Fruit fly (Drosophila melanogaster) whole organism, embryonic: ENCODE measurements around the gene sloth1.

Experiments
- BtbVII ChIP-seq: fragments of 200-800 bp; sonication (Bioruptor generic); optimal IDR thresholded peaks from 3 replicates; lab custom pipeline; 2017; ENCODE audit warnings: missing biosample characterization, mild to moderate bottlenecking, missing genetic modification characterization
- CG10209 ChIP-seq: fragments of 200-800 bp; sonication (Bioruptor generic); optimal IDR thresholded peaks from 3 replicates; lab custom pipeline; 2017; ENCODE audit warnings: missing biosample characterization, mild to moderate bottlenecking, missing genetic modification characterization, missing genetic modification reagents
- CG11456 ChIP-seq: fragments of 200-800 bp; sonication (Bioruptor generic); IDR thresholded peaks from 3 replicates; pipeline ENCODE4 v1.3.6; 2022; ENCODE audit warnings: missing biosample characterization, missing genetic modification characterization
- CG11695 ChIP-seq: fragments of 200-800 bp; sonication (Bioruptor generic); IDR thresholded peaks from 3 replicates; pipeline ENCODE4 v1.3.6; 2022; ENCODE audit warnings: missing biosample characterization, missing genetic modification characterization
- CG12155 ChIP-seq: fragments of 200-800 bp; sonication (Bioruptor generic); optimal IDR thresholded peaks from 3 replicates; lab custom pipeline; 2016; ENCODE audit warnings: missing biosample characterization, missing genetic modification characterization
- CG12769 ChIP-seq: fragments of 200-800 bp; sonication (Bioruptor generic); optimal IDR thresholded peaks from 2 replicates; lab custom pipeline; 2019; ENCODE audit warnings: missing biosample characterization, mild to moderate bottlenecking, missing genetic modification characterization, moderate library complexity
- CG13424 ChIP-seq: fragments of 200-800 bp; sonication (Bioruptor generic); optimal IDR thresholded peaks from 2 replicates; lab custom pipeline; 2019; ENCODE audit warnings: missing biosample characterization, mild to moderate bottlenecking, missing genetic modification characterization, moderate library complexity
- CG13624 ChIP-seq: fragments of 200-800 bp; sonication (Bioruptor generic); optimal IDR thresholded peaks from 2 replicates; lab custom pipeline; 2016; ENCODE audit warnings: missing biosample characterization, missing genetic modification characterization
- CG14014 ChIP-seq: fragments of 200-800 bp; sonication (Bioruptor generic); IDR thresholded peaks from 2 replicates; pipeline ENCODE4 v1.3.6; 2022; ENCODE audit warnings: missing biosample characterization, missing genetic modification characterization
- CG14441 ChIP-seq: fragments of 200-800 bp; sonication (Bioruptor generic); IDR thresholded peaks from 2 replicates; pipeline ENCODE4 v1.3.6; 2022; ENCODE audit warnings: missing biosample characterization, missing genetic modification characterization
- CG1603 ChIP-seq: fragments of 200-800 bp; sonication (Bioruptor generic); optimal IDR thresholded peaks from 2 replicates; lab custom pipeline; 2019; ENCODE audit warnings: missing biosample characterization, mild to moderate bottlenecking, missing genetic modification characterization, moderate library complexity
- CG1647 ChIP-seq: fragments of 200-800 bp; sonication (Bioruptor generic); optimal IDR thresholded peaks from 3 replicates; lab custom pipeline; 2016; ENCODE audit warnings: missing biosample characterization, missing genetic modification characterization
- CG17361 ChIP-seq: fragments of 200-800 bp; sonication (Bioruptor generic); IDR thresholded peaks from 3 replicates; pipeline ENCODE4 v1.3.6; 2022; ENCODE audit warnings: missing biosample characterization, missing genetic modification characterization
- CG1792 ChIP-seq: fragments of 200-800 bp; sonication (Bioruptor generic); optimal IDR thresholded peaks from 2 replicates; lab custom pipeline; 2016; ENCODE audit warnings: missing biosample characterization, missing genetic modification characterization
- CG31365 ChIP-seq: fragments of 200-800 bp; sonication (Bioruptor generic); optimal IDR thresholded peaks from 2 replicates; lab custom pipeline; 2018; ENCODE audit warnings: missing biosample characterization, mild to moderate bottlenecking, missing genetic modification characterization
- CG32767 ChIP-seq: fragments of 200-800 bp; sonication (Bioruptor generic); IDR thresholded peaks from 2 replicates; pipeline ENCODE4 v1.3.6; 2022; ENCODE audit warnings: missing biosample characterization, missing genetic modification characterization
- CG4328 ChIP-seq: fragments of 200-800 bp; sonication (Bioruptor generic); optimal IDR thresholded peaks from 3 replicates; lab custom pipeline; 2017; ENCODE audit warnings: missing biosample characterization, missing genetic modification reagents, missing genetic modification characterization
- CG6175 ChIP-seq: fragments of 200-800 bp; sonication (Bioruptor generic); IDR thresholded peaks from 3 replicates; pipeline ENCODE4 v1.3.6; 2022; ENCODE audit warnings: missing biosample characterization, missing genetic modification characterization
- CG6272 ChIP-seq: fragments of 200-800 bp; sonication (Bioruptor generic); IDR thresholded peaks from 2 replicates; pipeline ENCODE4 v1.3.6; 2022; ENCODE audit warnings: missing biosample characterization, missing genetic modification characterization
- CG6683 ChIP-seq: fragments of 200-800 bp; sonication (Bioruptor generic); optimal IDR thresholded peaks from 2 replicates; lab custom pipeline; 2017; ENCODE audit warnings: missing biosample characterization, mild to moderate bottlenecking, missing genetic modification characterization, missing genetic modification reagents
- CG8089 ChIP-seq: fragments of 200-800 bp; sonication (Bioruptor generic); optimal IDR thresholded peaks from 3 replicates; lab custom pipeline; 2016; ENCODE audit warnings: missing biosample characterization, missing genetic modification characterization
- CG9727 ChIP-seq: fragments of 200-800 bp; sonication (Bioruptor generic); optimal IDR thresholded peaks from 3 replicates; lab custom pipeline; 2017; ENCODE audit warnings: missing biosample characterization, mild to moderate bottlenecking, missing genetic modification characterization
- CTCF ChIP-seq: fragments of 200-800 bp; sonication (Bioruptor generic); optimal IDR thresholded peaks from 2 replicates; lab custom pipeline; 2017; ENCODE audit warnings: missing biosample characterization, mild to moderate bottlenecking, missing genetic modification characterization, moderate library complexity
- Deaf1 ChIP-seq: fragments of 200-800 bp; optimal IDR thresholded peaks from 3 replicates; lab custom pipeline; 2019; ENCODE audit warnings: missing biosample characterization, mild to moderate bottlenecking, missing genetic modification characterization, moderate library complexity
- Pdp1 ChIP-seq, 2 experiments: fragments of 200-800 bp; sonication (Bioruptor generic); optimal IDR thresholded peaks; 3 replicates each; lab custom pipeline; 2016; ENCODE audit warnings: missing biosample characterization in 2 of 2, missing genetic modification characterization in 2 of 2, mild to moderate bottlenecking in 1 of 2, moderate library complexity in 1 of 2
- Vsx1 ChIP-seq: fragments of 200-800 bp; sonication (Bioruptor generic); optimal IDR thresholded peaks from 2 replicates; lab custom pipeline; 2017; ENCODE audit warnings: missing biosample characterization, mild to moderate bottlenecking, missing genetic modification characterization, missing genetic modification reagents
- ac ChIP-seq: fragments of 200-800 bp; sonication (Bioruptor generic); optimal IDR thresholded peaks from 3 replicates; lab custom pipeline; 2017; ENCODE audit warnings: missing biosample characterization, mild to moderate bottlenecking, missing genetic modification characterization
- az2 ChIP-seq: fragments of 200-800 bp; sonication (Bioruptor generic); optimal IDR thresholded peaks from 3 replicates; lab custom pipeline; 2016; ENCODE audit warnings: missing biosample characterization, missing genetic modification characterization
- cato ChIP-seq: fragments of 200-800 bp; sonication (Bioruptor generic); optimal IDR thresholded peaks from 2 replicates; lab custom pipeline; 2016; ENCODE audit warnings: missing biosample characterization, missing genetic modification characterization, borderline replicate concordance
- cg ChIP-seq: fragments of 200-800 bp; sonication (Bioruptor generic); optimal IDR thresholded peaks from 3 replicates; lab custom pipeline; 2019; ENCODE audit warnings: missing biosample characterization, mild to moderate bottlenecking, missing genetic modification characterization, moderate library complexity
- chinmo ChIP-seq: fragments of 200-800 bp; sonication (Bioruptor generic); IDR thresholded peaks from 4 replicates; pipeline ENCODE4 v1.3.6; 2022; ENCODE audit warnings: missing biosample characterization, missing genetic modification characterization; ENCODE audit not compliant: partially characterized antibody
- corto ChIP-seq: fragments of 200-800 bp; sonication (Bioruptor generic); optimal IDR thresholded peaks from 2 replicates; lab custom pipeline; 2016; ENCODE audit warnings: missing biosample characterization, mild to moderate bottlenecking, missing genetic modification characterization, moderate library complexity
- danr ChIP-seq: fragments of 200-800 bp; sonication (Bioruptor generic); IDR thresholded peaks from 2 replicates; pipeline ENCODE4 v1.3.6; 2022; ENCODE audit warnings: missing biosample characterization, missing genetic modification characterization
- en ChIP-seq: fragments of 200-800 bp; sonication (Bioruptor generic); optimal IDR thresholded peaks from 2 replicates; lab custom pipeline; 2016; ENCODE audit warnings: missing biosample characterization, missing genetic modification characterization
- esg ChIP-seq: fragments of 200-800 bp; sonication (Bioruptor generic); conservative IDR thresholded peaks from 2 replicates; pipeline ENCODE4 v1.3.6; 2022; ENCODE audit warnings: missing biosample characterization, missing genetic modification characterization
- fru ChIP-seq: fragments of >200 bp; optimal IDR thresholded peaks from 2 replicates; lab custom pipeline; 2017
- grau ChIP-seq: fragments of 200-800 bp; optimal IDR thresholded peaks from 3 replicates; lab custom pipeline; 2019; ENCODE audit warnings: missing biosample characterization, mild to moderate bottlenecking, missing genetic modification characterization, moderate library complexity
- lov ChIP-seq, 2 experiments: fragments of 200-800 bp in 1 of 2; fragments of >200 bp in 1 of 2; sonication (Bioruptor generic) in 1 of 2; IDR thresholded peaks in 1 of 2; optimal IDR thresholded peaks in 1 of 2; 2 replicates in 1 of 2; 3 replicates in 1 of 2; pipeline versions ENCODE4 v1.3.6 to Lab custom; 2017 to 2022; ENCODE audit warnings: missing biosample characterization in 1 of 2, missing genetic modification characterization in 1 of 2
- mirr ChIP-seq: fragments of 200-800 bp; sonication (Bioruptor generic); optimal IDR thresholded peaks from 3 replicates; lab custom pipeline; 2018; ENCODE audit warnings: missing biosample characterization, mild to moderate bottlenecking, missing genetic modification characterization
- nmo ChIP-seq: fragments of 200-800 bp; sonication (Bioruptor generic); optimal IDR thresholded peaks from 2 replicates; lab custom pipeline; 2018; ENCODE audit warnings: missing biosample characterization, mild to moderate bottlenecking, missing genetic modification characterization, moderate library complexity
- rib ChIP-seq: fragments of 200-800 bp; sonication (Bioruptor generic); IDR thresholded peaks from 2 replicates; pipeline ENCODE4 v1.3.6; 2022; ENCODE audit warnings: missing biosample characterization, missing genetic modification characterization
- schlank ChIP-seq: fragments of 200-800 bp; sonication (Bioruptor generic); optimal IDR thresholded peaks from 2 replicates; lab custom pipeline; 2018; ENCODE audit warnings: missing biosample characterization, mild to moderate bottlenecking, missing genetic modification characterization
- shn ChIP-seq: fragments of 200-800 bp; sonication (Bioruptor generic); optimal IDR thresholded peaks from 3 replicates; lab custom pipeline; 2016; ENCODE audit warnings: missing biosample characterization, missing genetic modification characterization
- sr ChIP-seq: fragments of 200-800 bp; sonication (Bioruptor generic); IDR thresholded peaks from 3 replicates; pipeline ENCODE4 v1.3.6; 2022; ENCODE audit warnings: missing biosample characterization, missing genetic modification characterization
- sug ChIP-seq: fragments of 200-800 bp; optimal IDR thresholded peaks from 2 replicates; lab custom pipeline; 2019; ENCODE audit warnings: missing biosample characterization, mild to moderate bottlenecking, missing genetic modification characterization, moderate library complexity
- tio ChIP-seq: fragments of 200-800 bp; sonication (Bioruptor generic); optimal IDR thresholded peaks from 2 replicates; lab custom pipeline; 2017; ENCODE audit warnings: missing biosample characterization, missing genetic modification characterization, inconsistent platforms
- tx ChIP-seq: fragments of 200-800 bp; sonication (Bioruptor generic); optimal IDR thresholded peaks from 2 replicates; lab custom pipeline; 2016; ENCODE audit warnings: missing biosample characterization, missing genetic modification characterization
- vnd ChIP-seq: fragments of 200-800 bp; sonication (Bioruptor generic); IDR thresholded peaks from 3 replicates; pipeline ENCODE4 v1.3.6; 2022; ENCODE audit warnings: missing biosample characterization, missing genetic modification characterization; ENCODE audit not compliant: partially characterized antibody
- wdn ChIP-seq: fragments of 200-800 bp; sonication (Bioruptor generic); IDR thresholded peaks from 2 replicates; pipeline ENCODE4 v1.3.6; 2022; ENCODE audit warnings: missing biosample characterization, missing genetic modification characterization

The sloth1 gene

DNA sequence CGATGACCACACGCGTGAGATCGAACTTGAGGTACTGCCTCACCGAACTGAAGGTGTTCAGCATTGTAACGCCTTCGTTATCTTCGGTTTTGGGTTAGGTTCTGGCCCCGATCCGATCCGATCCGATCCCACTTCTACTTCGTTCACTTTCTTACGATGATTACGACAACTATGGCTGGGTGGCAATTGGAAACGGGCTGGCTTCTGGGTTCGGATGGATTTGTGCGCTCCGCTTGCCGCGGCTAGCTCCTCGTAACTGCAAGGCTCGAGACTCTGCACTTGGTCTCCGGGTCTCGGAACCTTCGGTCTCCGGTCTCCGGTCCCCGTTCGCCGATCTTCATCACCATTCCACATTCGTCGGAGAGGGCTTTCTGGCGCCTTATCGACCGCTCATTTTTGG lies 17.8 kb upstream of the sloth1 start, which contains the start of gene Inx7:
Inx7 (minus strand) TSS at position 263 of the 400 bp plus-strand sequence.
- TF ChIP-seq Deaf1 (tag; lab: Kevin White, UChicago) (peak; percentile 92), BtbVII (GFP tag; lab: Kevin White, UChicago) (no peak), schlank (tag; lab: Kevin White, UChicago) (no peak), CG6175 (GFP tag; lab: Robert Waterston, UW) (no peak), sug (tag; lab: Kevin White, UChicago) (peak; percentile 10), cg (GFP tag; lab: Kevin White, UChicago) (no peak), CG17361 (no peak), chinmo (GFP tag; lab: Robert Waterston, UW) (0 out of 4 replicates have a peak, but pooled peaks have one; percentile 29)

- no peak for TF ChIP-seq CTCF (GFP tag; lab: Kevin White, UChicago)
- TF ChIP-seq CG13624 = peak; percentile 77
- peak; percentile 70 for TF ChIP-seq CG1792 (GFP tag; lab: Kevin White, UChicago)
- TF ChIP-seq shn (GFP tag; lab: Kevin White, UChicago) = peak; percentile 76
- peak; percentile 55; the same call in 1 of the 2 replicates for TF ChIP-seq CG32767 (GFP tag; lab: Robert Waterston, UW)
- TF ChIP-seq mirr (GFP tag; lab: Kevin White, UChicago) = no peak
- TF ChIP-seq tx (GFP tag; lab: Kevin White, UChicago) = peak; percentile 58
- TF ChIP-seq vnd = no peak
- TF ChIP-seq corto (GFP tag; lab: Kevin White, UChicago) = peak; percentile 73
- TF ChIP-seq en (GFP tag; lab: Kevin White, UChicago) = peak; percentile 48
- peak; percentile 10 to 64 for TF ChIP-seq Pdp1 (GFP tag; optimal IDR thresholded peaks at IDR 0.05; lab: Kevin White, UChicago)
- peak; percentile 61 for TF ChIP-seq CG12769 (tag; lab: Kevin White, UChicago)
- peak; percentile 64 for TF ChIP-seq CG6272 (GFP tag; lab: Robert Waterston, UW)
- TF ChIP-seq CG31365 = peak; percentile 21
- TF ChIP-seq Vsx1 (GFP tag; lab: Kevin White, UChicago) = no peak
- TF ChIP-seq esg = peak; percentile 65
- TF ChIP-seq wdn (GFP tag; lab: Robert Waterston, UW) = peak; percentile 76
- peak; percentile 49 for TF ChIP-seq grau (tag; lab: Kevin White, UChicago)
- peak; percentile 81; the same call in 2 of the 3 replicates for TF ChIP-seq CG11456 (GFP tag; lab: Robert Waterston, UW)
- peak; percentile 91 for TF ChIP-seq CG14441
- TF ChIP-seq sr (GFP tag; lab: Robert Waterston, UW) = peak; percentile 51; the same call in 1 of the 3 replicates
- no peak for TF ChIP-seq fru (lab: Kevin White, UChicago)
- peak; percentile 57 for TF ChIP-seq CG8089
- TF ChIP-seq CG11695 = peak; percentile 74; the same call in 2 of the 3 replicates
- peak; percentile 75 for TF ChIP-seq nmo (GFP tag; lab: Kevin White, UChicago)
- TF ChIP-seq CG13424 = peak; percentile 72
- peak; percentile 27 for TF ChIP-seq CG4328 (GFP tag; lab: Kevin White, UChicago)
- peak; percentile 69 for TF ChIP-seq CG12155 (GFP tag; lab: Kevin White, UChicago)
- peak; percentile 81 for TF ChIP-seq CG14014
- TF ChIP-seq CG1647 = peak; percentile 44
- peak; percentile 8 for TF ChIP-seq CG6683
- peak; percentile 66; the same call in 1 of the 2 replicates for TF ChIP-seq rib
- TF ChIP-seq az2 (GFP tag; lab: Kevin White, UChicago) = peak; percentile 62
- TF ChIP-seq cato (GFP tag; lab: Kevin White, UChicago) = peak; percentile 34
- peak; percentile 70 for TF ChIP-seq CG10209 (GFP tag; lab: Kevin White, UChicago)
- TF ChIP-seq tio (GFP tag; lab: Kevin White, UChicago) = peak; percentile 60
- peak; percentile 64 for TF ChIP-seq danr
- peak; percentile 48 for TF ChIP-seq CG1603 (tag; lab: Kevin White, UChicago)
- TF ChIP-seq CG9727 = peak; percentile 67
- no peak for TF ChIP-seq lov (optimal IDR thresholded peaks at IDR 0.05; lab: Kevin White, UChicago)
- TF ChIP-seq lov (GFP tag; IDR thresholded peaks at IDR 0.05; lab: Robert Waterston, UW) = 0 out of 3 replicates have a peak, but pooled peaks have one; percentile 32
- no peak for TF ChIP-seq ac (GFP tag; lab: Kevin White, UChicago)
Measured at dm6 chrX:6993753-6994152, 17.4 kb upstream of the sloth1 start.
